Worm (Caenorhabditis elegans): ENCODE results near the gene zig-3.

DNA sequence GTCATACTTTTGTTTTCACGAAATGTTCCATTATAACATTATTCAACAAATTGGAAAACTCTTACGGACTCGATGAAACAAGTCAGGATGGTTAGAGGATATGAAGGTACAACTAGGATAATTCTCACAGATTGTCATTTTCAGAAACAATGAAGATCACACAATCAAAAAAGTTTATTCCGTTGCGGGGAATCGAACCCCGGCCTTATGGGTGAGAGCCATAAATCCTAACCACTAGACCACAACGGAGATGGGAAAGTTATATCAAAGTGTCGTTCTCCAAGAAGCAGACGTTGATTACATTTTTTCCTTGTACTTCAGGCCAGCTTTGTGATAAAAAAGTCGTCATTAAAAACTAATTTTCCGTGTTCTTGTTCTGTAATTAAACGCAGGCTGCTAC lies 32.4 kb upstream of the zig-3 start:
- TF ChIP-seq bed-2 (GFP tag; IDR thresholded peaks at IDR 0.05) (no peak), cebp-2 (GFP tag; IDR thresholded peaks at IDR 0.05) (no peak), C17E4.6 (GFP tag; IDR thresholded peaks at IDR 0.05) (no peak)

All from whole organism, young adult.